Worm (Caenorhabditis elegans) whole organism, late embryonic: ENCODE results near the gene eat-2.

Source experiments
- C38D4.7 ChIP-seq: fragments of 200-800 bp; sonication (Bioruptor generic); optimal IDR thresholded peaks from 2 replicates; lab custom pipeline; 2018; ENCODE audit warnings: mild to moderate bottlenecking, missing genetic modification characterization, moderate library complexity, missing compliant biosample characterization
- F13H6.1 ChIP-seq: sonication (generic microtip); optimal IDR thresholded peaks from 2 replicates; lab custom pipeline; 2016; ENCODE audit warnings: missing genetic modification characterization, missing compliant biosample characterization
- ceh-34 ChIP-seq: sonication (generic microtip); optimal IDR thresholded peaks from 2 replicates; lab custom pipeline; 2016; ENCODE audit warnings: mild to moderate bottlenecking, missing genetic modification characterization, missing compliant biosample characterization
- ceh-45 ChIP-seq: fragments of 200-800 bp; sonication (Bioruptor generic); IDR thresholded peaks from 2 replicates; pipeline ENCODE4 v1.3.6; 2022; ENCODE audit warnings: missing genetic modification reagents, missing genetic modification characterization, missing compliant biosample characterization
- ceh-9 ChIP-seq: sonication (generic microtip); optimal IDR thresholded peaks from 2 replicates; lab custom pipeline; 2016; ENCODE audit warnings: mild to moderate bottlenecking, missing genetic modification characterization, inconsistent platforms, missing compliant biosample characterization
- che-1 ChIP-seq: sonication (generic microtip); optimal IDR thresholded peaks from 2 replicates; lab custom pipeline; 2016; ENCODE audit warnings: mild to moderate bottlenecking, missing genetic modification characterization, missing compliant biosample characterization
- dve-1 ChIP-seq: sonication (generic microtip); optimal IDR thresholded peaks from 2 replicates; lab custom pipeline; 2017; ENCODE audit warnings: antibody characterized with exemption, mild to moderate bottlenecking, missing genetic modification characterization, missing compliant biosample characterization
- fkh-6 ChIP-seq: sonication (generic microtip); optimal IDR thresholded peaks from 2 replicates; lab custom pipeline; 2016; ENCODE audit warnings: missing genetic modification characterization, missing compliant biosample characterization
- lin-11 ChIP-seq: fragments of 200-800 bp; sonication (Bioruptor generic); optimal IDR thresholded peaks from 2 replicates; lab custom pipeline; 2018; ENCODE audit warnings: mild to moderate bottlenecking, missing genetic modification characterization, missing compliant biosample characterization
- nhr-232 ChIP-seq: sonication (generic microtip); optimal IDR thresholded peaks from 2 replicates; lab custom pipeline; 2016; ENCODE audit warnings: missing genetic modification characterization, missing compliant biosample characterization
- pag-3 ChIP-seq: sonication (generic microtip); optimal IDR thresholded peaks from 2 replicates; lab custom pipeline; 2016; ENCODE audit warnings: missing compliant biosample characterization, missing genetic modification characterization, borderline replicate concordance
- pha-4 ChIP-seq: fragments of 150-350 bp; optimal IDR thresholded peaks from 2 replicates; lab custom pipeline; 2018; ENCODE audit warnings: missing biosample characterization, missing genetic modification reagents, missing genetic modification characterization
- sox-2 ChIP-seq: fragments of 200-800 bp; sonication (Bioruptor generic); IDR thresholded peaks from 2 replicates; pipeline ENCODE4 v1.3.6; 2022; ENCODE audit warnings: missing genetic modification reagents, missing genetic modification characterization, missing compliant biosample characterization
- unc-55 ChIP-seq: sonication (generic microtip); optimal IDR thresholded peaks from 2 replicates; lab custom pipeline; 2017; ENCODE audit warnings: missing biosample characterization, missing genetic modification reagents, missing genetic modification characterization

ce11 chrII:14195931-14196330, 24.5 kb upstream of the eat-2 start:
- no peak for TF ChIP-seq unc-55 (GFP tag; lab: Kevin White, UChicago)
- TF ChIP-seq lin-11 (tag; lab: Kevin White, UChicago): no peak
- TF ChIP-seq dve-1 (tag; lab: Kevin White, UChicago): no peak
- TF ChIP-seq ceh-45 (GFP tag; lab: Robert Waterston, UW): no peak
- TF ChIP-seq pag-3: no peak
- TF ChIP-seq che-1 (tag; lab: Kevin White, UChicago): no peak
- no peak for TF ChIP-seq pha-4
- TF ChIP-seq sox-2: no peak
- no peak for TF ChIP-seq ceh-9 (tag; lab: Kevin White, UChicago)
- TF ChIP-seq C38D4.7: no peak
- no peak for TF ChIP-seq F13H6.1
- no peak for TF ChIP-seq nhr-232
- no peak for TF ChIP-seq ceh-34
- TF ChIP-seq fkh-6 (tag; lab: Kevin White, UChicago): no peak
